Worm (Caenorhabditis elegans) whole organism, early embryonic: ENCODE results near the gene cav-2.

ENCODE experiments used
- B0310.2 ChIP-seq: sonication (generic microtip); optimal IDR thresholded peaks from 2 replicates; lab custom pipeline; 2016; ENCODE audit warnings: mild to moderate bottlenecking, missing genetic modification characterization, missing compliant biosample characterization
- F13C5.2 ChIP-seq: sonication (generic microtip); optimal IDR thresholded peaks from 2 replicates; lab custom pipeline; 2017; ENCODE audit warnings: mild to moderate bottlenecking, missing genetic modification characterization, inconsistent platforms, missing compliant biosample characterization
- aly-1 ChIP-seq: sonication (generic microtip); optimal IDR thresholded peaks from 2 replicates; lab custom pipeline; 2016; ENCODE audit warnings: missing genetic modification characterization, missing compliant biosample characterization
- ama-1 ChIP-seq: fragments of 150-350 bp; optimal IDR thresholded peaks from 2 replicates; lab custom pipeline; 2014
- ceh-13 ChIP-seq: fragments of 200-800 bp; sonication (Bioruptor generic); optimal IDR thresholded peaks from 2 replicates; lab custom pipeline; 2018; ENCODE audit warnings: mild to moderate bottlenecking, missing genetic modification characterization, missing compliant biosample characterization
- ceh-36 ChIP-seq: sonication (generic microtip); optimal IDR thresholded peaks from 2 replicates; lab custom pipeline; 2016; ENCODE audit warnings: missing genetic modification characterization, inconsistent platforms, missing compliant biosample characterization
- ets-7 ChIP-seq: sonication (generic microtip); optimal IDR thresholded peaks from 2 replicates; lab custom pipeline; 2016; ENCODE audit warnings: missing genotype, missing genetic modification characterization, missing compliant biosample characterization
- flt-1 ChIP-seq: fragments of 200-800 bp; sonication (Bioruptor generic); IDR thresholded peaks from 2 replicates; pipeline ENCODE4 v1.3.6; 2022; ENCODE audit warnings: missing genetic modification characterization, missing compliant biosample characterization
- hmbx-1 ChIP-seq: sonication (generic microtip); optimal IDR thresholded peaks from 2 replicates; lab custom pipeline; 2016; ENCODE audit warnings: mild to moderate bottlenecking, missing genetic modification characterization, missing compliant biosample characterization
- hmg-4 ChIP-seq: fragments of 200-800 bp; sonication (Bioruptor generic); optimal IDR thresholded peaks from 2 replicates; lab custom pipeline; 2018; ENCODE audit warnings: mild to moderate bottlenecking, missing genetic modification characterization, missing compliant biosample characterization
- hnd-1 ChIP-seq: sonication (generic microtip); optimal IDR thresholded peaks from 2 replicates; lab custom pipeline; 2016; ENCODE audit warnings: missing genetic modification characterization, missing compliant biosample characterization
- pes-1 ChIP-seq: fragments of 200-800 bp; sonication (Bioruptor generic); IDR thresholded peaks from 2 replicates; pipeline ENCODE4 v1.3.6; 2022; ENCODE audit warnings: missing genetic modification reagents, missing genetic modification characterization, missing compliant biosample characterization
- scrt-1 ChIP-seq: fragments of 200-800 bp; sonication (Bioruptor generic); IDR thresholded peaks from 2 replicates; pipeline ENCODE4 v1.3.6; 2022; ENCODE audit warnings: missing genetic modification characterization, missing compliant biosample characterization
- sea-1 ChIP-seq: fragments of 200-800 bp; sonication (Bioruptor generic); conservative IDR thresholded peaks from 2 replicates; pipeline ENCODE4 v1.3.6; 2022; ENCODE audit warnings: missing genetic modification characterization, missing compliant biosample characterization
- tbx-11 ChIP-seq: fragments of 200-800 bp; sonication (Bioruptor generic); IDR thresholded peaks from 2 replicates; pipeline ENCODE4 v1.3.6; 2022; ENCODE audit warnings: missing genetic modification characterization, missing compliant biosample characterization
- tbx-37 ChIP-seq: fragments of 200-800 bp; sonication (Bioruptor generic); conservative IDR thresholded peaks from 2 replicates; pipeline ENCODE4 v1.3.6; 2022; ENCODE audit warnings: missing genetic modification reagents, missing genetic modification characterization, missing compliant biosample characterization
- tra-4 ChIP-seq: sonication (generic microtip); optimal IDR thresholded peaks from 2 replicates; lab custom pipeline; 2017; ENCODE audit warnings: missing genetic modification characterization, missing compliant biosample characterization

The cav-2 gene

DNA sequence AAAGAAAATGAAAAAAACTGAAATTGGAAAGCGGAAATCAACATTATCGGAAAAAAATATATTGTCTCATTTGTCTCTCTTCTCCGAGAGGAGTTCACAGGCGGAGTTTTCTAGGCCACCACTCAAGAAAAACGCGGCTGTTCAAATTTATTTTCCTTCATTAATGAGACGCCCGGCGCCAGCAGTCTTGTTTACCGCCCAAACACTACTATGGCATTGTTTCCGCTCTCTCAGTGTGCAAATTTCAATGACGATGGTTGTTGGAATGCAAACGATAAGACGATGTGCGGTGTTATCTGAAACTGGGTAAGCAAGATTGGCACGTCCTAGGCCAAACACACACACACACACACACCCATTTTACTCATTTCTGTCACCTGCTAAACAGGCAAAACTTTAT is at the start of gene cav-2:
Gene cav-2, plus strand, starts transcription at position 359 of the 400 bp plus-strand sequence.
- TF ChIP-seq F13C5.2 (tag; lab: Kevin White, UChicago) (no peak), sea-1 (GFP tag; lab: Robert Waterston, UW) (no peak), tbx-37 (GFP tag; lab: Robert Waterston, UW) (peak; percentile 63), hnd-1 (tag; lab: Kevin White, UChicago) (no peak), ama-1 (lab: Kevin White, UChicago) (no peak), hmbx-1 (tag; lab: Kevin White, UChicago) (no peak), ceh-13 (GFP tag; lab: Kevin White, UChicago) (no peak), ceh-36 (tag; lab: Kevin White, UChicago) (no peak), B0310.2 (tag; lab: Kevin White, UChicago) (no peak), scrt-1 (GFP tag; lab: Robert Waterston, UW) (peak; percentile 52; the same call in 1 of the 2 replicates), tra-4 (tag; lab: Kevin White, UChicago) (no peak), ets-7 (tag; lab: Kevin White, UChicago) (no peak), aly-1 (tag; lab: Kevin White, UChicago) (no peak)

DNA sequence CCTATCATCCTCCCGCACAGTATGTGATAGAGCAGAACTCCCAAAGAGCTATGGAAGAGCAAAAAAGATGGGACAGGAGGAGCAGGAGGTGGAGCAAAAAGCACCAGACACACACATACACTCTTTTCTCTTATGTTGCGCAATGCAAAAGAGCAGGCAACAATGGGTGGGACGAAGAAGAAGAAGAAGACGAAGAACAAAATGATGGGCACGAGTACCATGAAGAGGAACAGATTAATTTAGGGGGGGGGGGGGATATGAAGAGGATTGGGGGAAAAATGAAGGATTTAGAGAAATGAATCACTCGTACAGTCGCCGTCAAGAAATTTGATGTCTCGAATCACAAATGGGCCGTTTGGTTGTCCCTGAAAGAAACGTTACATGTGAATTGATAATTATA is 45.3 kb upstream of the cav-2 start, which contains the start of gene avr-15:
Gene avr-15, minus strand, starts transcription at position 101 of the 400 bp plus-strand sequence.
- no peak for TF ChIP-seq tbx-37 (GFP tag; lab: Robert Waterston, UW)

ce11 chrV:13512515-13512914 is 44.4 kb upstream of the cav-2 start:
- TF ChIP-seq F13C5.2 (tag; lab: Kevin White, UChicago): no peak

DNA sequence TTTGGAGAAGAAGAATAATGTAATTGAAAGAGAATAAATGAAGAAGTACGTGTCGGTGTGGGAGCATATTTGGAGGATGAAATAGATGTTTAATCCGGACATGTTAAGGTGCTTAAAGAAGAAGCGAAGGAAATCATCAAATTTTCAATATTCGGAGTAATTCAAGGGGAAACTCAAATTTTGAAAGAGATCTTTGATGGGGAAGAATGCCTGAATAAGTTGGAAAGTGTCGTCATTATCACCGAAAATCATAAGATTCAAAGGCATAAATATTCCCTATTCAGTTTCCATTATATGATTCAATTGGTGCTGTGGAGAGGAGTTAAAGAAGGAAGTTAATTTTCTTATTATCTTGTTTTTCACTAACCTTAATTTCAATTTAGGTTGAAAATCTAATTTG is 41.8 kb upstream of the cav-2 start, which contains the start of gene semi-1:
Gene semi-1, minus strand, starts transcription at position 101 of the 400 bp plus-strand sequence.
- TF ChIP-seq flt-1 (GFP tag; lab: Robert Waterston, UW) (no peak), scrt-1 (GFP tag; lab: Robert Waterston, UW) (no peak), sea-1 (GFP tag; lab: Robert Waterston, UW) (no peak), hmg-4 (GFP tag; lab: Kevin White, UChicago) (no peak), ets-7 (tag; lab: Kevin White, UChicago) (no peak), hnd-1 (tag; lab: Kevin White, UChicago) (no peak), aly-1 (tag; lab: Kevin White, UChicago) (no peak), pes-1 (no peak), tbx-37 (GFP tag; lab: Robert Waterston, UW) (no peak), hmbx-1 (tag; lab: Kevin White, UChicago) (no peak), F13C5.2 (tag; lab: Kevin White, UChicago) (no peak), tbx-11 (GFP tag; lab: Robert Waterston, UW) (no peak), ama-1 (lab: Kevin White, UChicago) (no peak), B0310.2 (tag; lab: Kevin White, UChicago) (no peak), ceh-36 (tag; lab: Kevin White, UChicago) (no peak)

DNA sequence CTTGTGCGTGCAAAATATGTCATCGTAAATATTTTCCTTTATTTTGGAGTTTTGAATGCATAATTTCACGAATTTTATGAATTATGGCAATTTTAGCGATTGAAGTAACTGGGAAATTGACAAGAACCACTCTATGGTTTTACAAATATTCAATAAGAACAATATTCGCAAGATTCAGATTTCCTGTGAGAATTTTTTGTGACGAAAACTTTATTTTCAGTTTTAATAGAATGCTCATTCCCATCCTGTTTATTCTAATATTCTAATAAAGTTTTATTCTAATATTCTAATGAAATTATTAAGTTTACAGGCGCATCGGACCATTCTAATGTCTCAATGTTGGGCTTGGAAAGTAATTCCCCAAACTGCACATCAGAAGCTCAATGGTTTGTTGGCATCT is 33.7 kb upstream of the cav-2 start, which contains the start of gene R11G10.3:
Gene R11G10.3, plus strand, starts transcription at position 301 of the 400 bp plus-strand sequence.
- TF ChIP-seq hmg-4 (GFP tag; lab: Kevin White, UChicago): no peak
- no peak for TF ChIP-seq B0310.2 (tag; lab: Kevin White, UChicago)
- no peak for TF ChIP-seq hnd-1 (tag; lab: Kevin White, UChicago)
- TF ChIP-seq tra-4 (tag; lab: Kevin White, UChicago): no peak
- no peak for TF ChIP-seq ceh-36 (tag; lab: Kevin White, UChicago)
- no peak for TF ChIP-seq flt-1 (GFP tag; lab: Robert Waterston, UW)
- TF ChIP-seq ceh-13 (GFP tag; lab: Kevin White, UChicago): no peak
- TF ChIP-seq ets-7 (tag; lab: Kevin White, UChicago): no peak
- no peak for TF ChIP-seq hmbx-1 (tag; lab: Kevin White, UChicago)
- TF ChIP-seq scrt-1 (GFP tag; lab: Robert Waterston, UW): no peak
- TF ChIP-seq F13C5.2 (tag; lab: Kevin White, UChicago): no peak
- no peak for TF ChIP-seq tbx-11 (GFP tag; lab: Robert Waterston, UW)
- TF ChIP-seq pes-1: no peak
- TF ChIP-seq tbx-37 (GFP tag; lab: Robert Waterston, UW): no peak

- TF ChIP-seq tbx-37 (GFP tag; lab: Robert Waterston, UW): no peak
- TF ChIP-seq hnd-1 (tag; lab: Kevin White, UChicago): no peak
- no peak for TF ChIP-seq B0310.2 (tag; lab: Kevin White, UChicago)
- no peak for TF ChIP-seq tra-4 (tag; lab: Kevin White, UChicago)
- no peak for TF ChIP-seq ama-1 (lab: Kevin White, UChicago)
- no peak for TF ChIP-seq aly-1 (tag; lab: Kevin White, UChicago)
- TF ChIP-seq ets-7 (tag; lab: Kevin White, UChicago): no peak
- TF ChIP-seq ceh-13 (GFP tag; lab: Kevin White, UChicago): no peak
- TF ChIP-seq pes-1: no peak
- no peak for TF ChIP-seq flt-1 (GFP tag; lab: Robert Waterston, UW)
- TF ChIP-seq tbx-11 (GFP tag; lab: Robert Waterston, UW): no peak
- TF ChIP-seq F13C5.2 (tag; lab: Kevin White, UChicago): no peak
- no peak for TF ChIP-seq hmbx-1 (tag; lab: Kevin White, UChicago)
- TF ChIP-seq scrt-1 (GFP tag; lab: Robert Waterston, UW): no peak
- no peak for TF ChIP-seq sea-1 (GFP tag; lab: Robert Waterston, UW)
- TF ChIP-seq hmg-4 (GFP tag; lab: Kevin White, UChicago): no peak
Observed at ce11 chrV:13529165-13529564, 27.7 kb upstream of the cav-2 start.

DNA sequence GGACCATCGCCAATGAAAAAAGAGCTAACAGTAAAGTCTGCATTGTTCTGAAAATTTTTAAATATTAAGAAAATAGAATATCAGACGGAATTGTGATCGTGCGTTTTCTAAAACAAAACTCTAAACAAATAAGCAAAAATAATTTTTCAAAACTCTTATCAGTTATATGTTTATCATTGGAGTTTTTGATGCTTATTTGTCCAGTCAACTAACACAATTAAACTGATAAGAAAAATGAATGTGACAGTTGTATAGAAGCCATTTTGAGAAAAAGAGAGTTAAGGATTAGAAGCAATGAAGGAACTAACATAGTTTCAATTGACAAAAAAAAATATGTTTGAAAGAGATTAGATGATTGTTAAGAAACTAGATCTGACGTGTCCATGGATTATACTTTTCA is 26.2 kb upstream of the cav-2 start, which contains the start of gene ttr-44:
Gene ttr-44, minus strand, starts transcription at position 47 of the 400 bp plus-strand sequence.
- no peak for TF ChIP-seq hmbx-1 (tag; lab: Kevin White, UChicago)
- TF ChIP-seq hnd-1 (tag; lab: Kevin White, UChicago): no peak
- TF ChIP-seq pes-1: no peak
- no peak for TF ChIP-seq B0310.2 (tag; lab: Kevin White, UChicago)
- no peak for TF ChIP-seq ceh-36 (tag; lab: Kevin White, UChicago)
- no peak for TF ChIP-seq tbx-37 (GFP tag; lab: Robert Waterston, UW)
- TF ChIP-seq sea-1 (GFP tag; lab: Robert Waterston, UW): no peak
